Worm (Caenorhabditis elegans) whole organism, L4 larva: ENCODE results near the gene rps-29.

Experiments used
- D1046.2 ChIP-seq: fragments of 200-800 bp; sonication (Bioruptor generic); IDR thresholded peaks from 2 replicates; pipeline ENCODE4 v1.3.6; 2022; ENCODE audit warnings: missing genetic modification characterization, missing compliant biosample characterization
- F10B5.3 ChIP-seq: sonication (generic microtip); optimal IDR thresholded peaks from 2 replicates; lab custom pipeline; 2016; ENCODE audit warnings: mild to moderate bottlenecking, missing genetic modification characterization, missing compliant biosample characterization
- F26F4.8 ChIP-seq: fragments of 200-800 bp; sonication (Bioruptor generic); conservative IDR thresholded peaks from 2 replicates; pipeline ENCODE4 v1.3.6; 2022; ENCODE audit warnings: missing genetic modification characterization, missing compliant biosample characterization
- F49E8.2 ChIP-seq: sonication (generic microtip); optimal IDR thresholded peaks from 2 replicates; lab custom pipeline; 2016; ENCODE audit warnings: missing compliant biosample characterization, mild to moderate bottlenecking, missing genetic modification characterization, borderline replicate concordance
- Y48G9A.11 ChIP-seq: fragments of 200-800 bp; sonication (Bioruptor generic); IDR thresholded peaks from 2 replicates; pipeline ENCODE4 v1.3.6; 2022; ENCODE audit warnings: missing genetic modification reagents, missing genetic modification characterization, missing compliant biosample characterization
- Y5F2A.4 ChIP-seq: fragments of 200-800 bp; sonication (Bioruptor generic); optimal IDR thresholded peaks from 2 replicates; lab custom pipeline; 2018; ENCODE audit warnings: mild to moderate bottlenecking, missing genetic modification characterization, missing compliant biosample characterization
- ZK337.2 ChIP-seq: fragments of 200-800 bp; sonication (Bioruptor generic); IDR thresholded peaks from 2 replicates; pipeline ENCODE4 v1.3.6; 2022; ENCODE audit warnings: missing genetic modification reagents, missing genetic modification characterization, missing compliant biosample characterization
- ZK546.5 ChIP-seq, 2 experiments: sonication (generic microtip); optimal IDR thresholded peaks; 2 replicates each; lab custom pipeline; 2017; ENCODE audit warnings: missing biosample characterization in 2 of 2, missing genetic modification characterization in 2 of 2
- aly-2 ChIP-seq: sonication (generic microtip); optimal IDR thresholded peaks from 2 replicates; lab custom pipeline; 2018; ENCODE audit warnings: missing biosample characterization, missing genetic modification characterization
- ceh-28 ChIP-seq: fragments of 150-350 bp; optimal IDR thresholded peaks from 2 replicates; lab custom pipeline; 2014; ENCODE audit warnings: missing biosample characterization, missing genetic modification reagents, missing genetic modification characterization
- ceh-62 ChIP-seq: sonication (generic microtip); optimal IDR thresholded peaks from 2 replicates; lab custom pipeline; 2017; ENCODE audit warnings: missing biosample characterization, missing genetic modification characterization
- ceh-82 ChIP-seq: sonication (generic microtip); optimal IDR thresholded peaks from 2 replicates; lab custom pipeline; 2017; ENCODE audit warnings: missing biosample characterization, missing genetic modification characterization
- ctbp-1 ChIP-seq: fragments of 200-800 bp; sonication (Bioruptor generic); IDR thresholded peaks from 2 replicates; pipeline ENCODE4 v1.3.6; 2022; ENCODE audit warnings: missing genetic modification reagents, missing genetic modification characterization, missing compliant biosample characterization
- dmd-6 ChIP-seq: fragments of 200-800 bp; sonication (Bioruptor generic); IDR thresholded peaks from 2 replicates; pipeline ENCODE4 v1.3.6; 2022; ENCODE audit warnings: missing genetic modification reagents, missing genetic modification characterization, missing compliant biosample characterization
- fos-1 ChIP-seq: fragments of 150-350 bp; optimal IDR thresholded peaks from 2 replicates; lab custom pipeline; 2014; ENCODE audit warnings: missing biosample characterization, missing genetic modification characterization
- gei-8 ChIP-seq: fragments of 200-800 bp; sonication (Bioruptor generic); optimal IDR thresholded peaks from 2 replicates; lab custom pipeline; 2018; ENCODE audit warnings: mild to moderate bottlenecking, missing genetic modification characterization, missing compliant biosample characterization
- hlh-11 ChIP-seq: fragments of 200-800 bp; sonication (Bioruptor generic); optimal IDR thresholded peaks from 2 replicates; lab custom pipeline; 2018; ENCODE audit warnings: mild to moderate bottlenecking, missing genetic modification characterization, missing compliant biosample characterization
- hlh-30 ChIP-seq: sonication (generic microtip); optimal IDR thresholded peaks from 2 replicates; lab custom pipeline; 2017; ENCODE audit warnings: antibody characterized with exemption, mild to moderate bottlenecking, missing genetic modification characterization, missing compliant biosample characterization; ENCODE audit not compliant: insufficient read depth
- lim-7 ChIP-seq: fragments of 200-800 bp; sonication (Bioruptor generic); IDR thresholded peaks from 2 replicates; pipeline ENCODE4 v1.3.6; 2022; ENCODE audit warnings: missing genetic modification characterization, missing compliant biosample characterization
- lin-1 ChIP-seq: fragments of 200-800 bp; sonication (Bioruptor generic); IDR thresholded peaks from 2 replicates; pipeline ENCODE4 v1.3.6; 2022; ENCODE audit warnings: missing genetic modification reagents, missing genetic modification characterization, missing compliant biosample characterization
- lin-15B ChIP-seq: fragments of 150-350 bp; sonication (generic microtip); optimal IDR thresholded peaks from 3 replicates; lab custom pipeline; 2014; ENCODE audit warnings: missing biosample characterization, missing genetic modification characterization
- lin-29 ChIP-seq: fragments of 200-800 bp; sonication (Bioruptor generic); IDR thresholded peaks from 2 replicates; pipeline ENCODE4 v1.3.6; 2022; ENCODE audit warnings: missing genetic modification reagents, missing genetic modification characterization, missing compliant biosample characterization
- lin-39 ChIP-seq: fragments of 150-350 bp; optimal IDR thresholded peaks from 2 replicates; lab custom pipeline; 2014; ENCODE audit warnings: missing biosample characterization, missing genetic modification reagents, missing genetic modification characterization
- lir-3 ChIP-seq: sonication (generic microtip); optimal IDR thresholded peaks from 2 replicates; lab custom pipeline; 2016; ENCODE audit warnings: mild to moderate bottlenecking, missing genetic modification characterization, missing compliant biosample characterization
- lsy-2 ChIP-seq, 2 experiments: fragments of 150-350 bp in 1 of 2; sonication (generic microtip) in 1 of 2; optimal IDR thresholded peaks; 2 replicates each; lab custom pipeline; 2014 to 2017; ENCODE audit warnings: missing biosample characterization in 2 of 2, missing genetic modification characterization in 2 of 2
- madf-5 ChIP-seq, 2 experiments: fragments of 200-800 bp; sonication (Bioruptor generic); IDR thresholded peaks; 2 replicates each; pipeline ENCODE4 v1.3.6; 2022; ENCODE audit warnings: missing compliant biosample characterization in 2 of 2, missing genetic modification characterization in 2 of 2
- madf-9 ChIP-seq: fragments of 200-800 bp; sonication (Bioruptor generic); conservative IDR thresholded peaks from 2 replicates; pipeline ENCODE4 v1.3.6; 2022; ENCODE audit warnings: missing genetic modification reagents, missing genetic modification characterization, missing compliant biosample characterization
- mdl-1 ChIP-seq, 2 experiments: fragments of 150-350 bp in 1 of 2; sonication (generic microtip) in 1 of 2; optimal IDR thresholded peaks; 2 replicates each; lab custom pipeline; 2014 to 2017; ENCODE audit warnings: missing biosample characterization in 2 of 2, missing genetic modification characterization in 2 of 2
- mdt-29 ChIP-seq: fragments of 200-800 bp; sonication (Bioruptor generic); IDR thresholded peaks from 2 replicates; pipeline ENCODE4 v1.3.6; 2022; ENCODE audit warnings: missing genetic modification reagents, missing genetic modification characterization, missing compliant biosample characterization
- mep-1 ChIP-seq: fragments of 150-350 bp; sonication (generic microtip); optimal IDR thresholded peaks from 3 replicates; lab custom pipeline; 2014; ENCODE audit warnings: missing biosample characterization, missing genetic modification characterization
- nhr-102 ChIP-seq: sonication (generic microtip); optimal IDR thresholded peaks from 2 replicates; lab custom pipeline; 2016; ENCODE audit warnings: mild to moderate bottlenecking, missing genetic modification characterization, moderate library complexity, missing compliant biosample characterization
- nhr-11 ChIP-seq: fragments of 150-350 bp; optimal IDR thresholded peaks from 2 replicates; lab custom pipeline; 2014; ENCODE audit warnings: missing biosample characterization, missing genetic modification characterization
- nhr-111 ChIP-seq: fragments of 200-800 bp; sonication (Bioruptor generic); optimal IDR thresholded peaks from 2 replicates; lab custom pipeline; 2018; ENCODE audit warnings: mild to moderate bottlenecking, missing genetic modification characterization, missing compliant biosample characterization
- nhr-237 ChIP-seq: sonication (generic microtip); optimal IDR thresholded peaks from 2 replicates; lab custom pipeline; 2017; ENCODE audit warnings: missing biosample characterization, missing genetic modification characterization
- nhr-41 ChIP-seq: fragments of 200-800 bp; sonication (Bioruptor generic); IDR thresholded peaks from 2 replicates; pipeline ENCODE4 v1.3.6; 2022; ENCODE audit warnings: missing genetic modification reagents, missing genetic modification characterization, missing compliant biosample characterization
- nhr-42 ChIP-seq: fragments of 200-800 bp; sonication (Bioruptor generic); IDR thresholded peaks from 2 replicates; pipeline ENCODE4 v1.3.6; 2022; ENCODE audit warnings: missing genetic modification characterization, missing compliant biosample characterization
- nhr-6 ChIP-seq: fragments of 150-350 bp; optimal IDR thresholded peaks from 2 replicates; lab custom pipeline; 2014; ENCODE audit warnings: missing biosample characterization, missing genetic modification characterization
- nhr-76 ChIP-seq: fragments of 150-350 bp; optimal IDR thresholded peaks from 2 replicates; lab custom pipeline; 2014; ENCODE audit warnings: missing biosample characterization, missing genetic modification characterization
- pha-4 ChIP-seq, 2 experiments: fragments of 150-350 bp in 1 of 2; fragments of 200-800 bp in 1 of 2; sonication (Bioruptor generic) in 1 of 2; IDR thresholded peaks in 1 of 2; optimal IDR thresholded peaks in 1 of 2; 2 replicates each; pipeline versions ENCODE4 v1.3.6 to Lab custom; 2014 to 2022; ENCODE audit warnings: missing genetic modification characterization in 2 of 2, missing genetic modification reagents in 2 of 2, missing biosample characterization in 1 of 2, missing compliant biosample characterization in 1 of 2
- pqm-1 ChIP-seq: sonication (generic microtip); optimal IDR thresholded peaks from 2 replicates; lab custom pipeline; 2017; ENCODE audit warnings: missing biosample characterization, missing genetic modification characterization
- rbr-2 ChIP-seq: sonication (generic microtip); optimal IDR thresholded peaks from 2 replicates; lab custom pipeline; 2016; ENCODE audit warnings: missing genotype, missing genetic modification characterization, missing compliant biosample characterization
- skn-1 ChIP-seq: fragments of 150-350 bp; optimal IDR thresholded peaks from 2 replicates; lab custom pipeline; 2014; ENCODE audit warnings: missing biosample characterization, missing genetic modification characterization
- spr-1 ChIP-seq: sonication (generic microtip); optimal IDR thresholded peaks from 2 replicates; lab custom pipeline; 2016; ENCODE audit warnings: mild to moderate bottlenecking, missing genetic modification characterization, missing compliant biosample characterization
- spr-3 ChIP-seq: fragments of 200-800 bp; sonication (Bioruptor generic); optimal IDR thresholded peaks from 2 replicates; lab custom pipeline; 2018; ENCODE audit warnings: mild to moderate bottlenecking, missing genetic modification characterization, missing compliant biosample characterization
- unc-62 ChIP-seq, 3 experiments: fragments of 150-350 bp in 1 of 3; sonication (generic microtip); optimal IDR thresholded peaks in 2 of 3; peaks in 1 of 3; 1 replicate in 1 of 3; 2 replicates in 2 of 3; lab custom pipeline; 2014 to 2017; ENCODE audit warnings: missing biosample characterization in 3 of 3, missing genetic modification characterization in 3 of 3, missing genetic modification reagents in 3 of 3, missing genotype in 1 of 3
- ztf-11 ChIP-seq: fragments of 150-350 bp; optimal IDR thresholded peaks from 2 replicates; lab custom pipeline; 2014; ENCODE audit warnings: missing biosample characterization, missing genetic modification characterization
- ztf-7 ChIP-seq: fragments of 150-350 bp; optimal IDR thresholded peaks from 2 replicates; lab custom pipeline; 2014; ENCODE audit warnings: missing biosample characterization, missing genetic modification characterization

rps-29 gene

DNA sequence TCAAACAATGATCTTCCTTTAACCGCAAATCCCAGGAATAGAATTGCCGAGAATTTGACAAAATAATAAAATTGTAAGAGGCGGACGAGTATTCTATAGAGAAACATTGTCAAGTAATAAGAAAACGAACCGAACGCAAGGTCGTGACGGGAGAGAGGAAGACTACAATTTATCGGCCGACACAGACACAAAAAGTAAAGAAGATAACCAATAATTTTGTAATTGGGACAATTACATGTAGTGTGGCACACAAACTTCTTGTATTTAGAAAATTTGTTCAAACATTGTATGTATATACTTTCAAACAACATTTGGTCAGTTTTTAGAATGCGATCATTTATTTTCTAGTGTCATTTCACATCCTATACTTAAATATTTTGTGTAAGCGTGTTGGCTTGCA is 37.9 kb downstream of the rps-29 start, which contains the start of gene ceeh-1 (continued):
- TF ChIP-seq aly-2, result no peak
- TF ChIP-seq spr-1 (tag; lab: Kevin White, UChicago), result no peak
- no peak for TF ChIP-seq ztf-7 (tag; lab: Kevin White, UChicago)
- TF ChIP-seq unc-62 (GFP tag; optimal IDR thresholded peaks at IDR 0.05 in 1 of 2; lab: Kevin White, UChicago), result peak in 1 of 2 experiments; percentile 15
- TF ChIP-seq unc-62 (tag; optimal IDR thresholded peaks at IDR 0.05; lab: Kevin White, UChicago), result no peak
- TF ChIP-seq nhr-11 (tag; lab: Kevin White, UChicago), result no peak
- TF ChIP-seq nhr-41 (GFP tag; lab: Robert Waterston, UW), result no peak

DNA sequence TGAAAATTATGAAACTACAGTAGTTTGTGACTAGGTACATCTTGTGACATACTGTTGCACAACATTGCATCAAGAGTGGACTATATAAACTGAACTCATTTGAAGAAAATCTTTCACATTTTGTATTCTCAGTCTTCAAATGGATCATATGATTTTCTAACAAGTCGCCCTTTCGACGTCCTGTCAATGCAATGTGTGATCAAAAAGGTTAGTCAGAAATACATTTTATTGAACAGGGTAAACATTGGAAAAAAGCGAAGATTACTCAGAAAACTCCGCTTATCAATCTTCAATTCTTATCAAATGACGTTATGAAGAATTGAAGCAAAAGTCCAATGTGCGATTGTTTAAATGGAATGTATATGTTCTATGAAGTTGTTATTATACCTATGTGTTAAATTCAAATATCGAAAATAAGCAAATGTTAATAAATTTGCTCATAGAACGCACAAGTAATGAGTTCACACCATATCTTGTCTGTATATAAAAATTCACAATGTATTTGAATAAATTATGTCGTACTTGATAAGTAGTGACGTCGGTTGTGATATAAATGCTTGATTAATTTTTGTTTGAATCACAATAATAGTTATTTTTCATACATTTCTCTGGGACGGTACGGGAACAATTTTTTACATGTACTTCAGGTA is 38.9 kb downstream of the rps-29 start, which contains the start of gene zip-2:
zip-2 (plus strand) TSS at position 128 of the 650 bp plus-strand sequence.
- peak; percentile 90 for TF ChIP-seq dmd-6 (GFP tag; lab: Robert Waterston, UW)
- no peak for TF ChIP-seq D1046.2 (GFP tag; lab: Robert Waterston, UW)
- no peak for TF ChIP-seq nhr-111 (GFP tag; lab: Kevin White, UChicago)
- no peak for TF ChIP-seq lim-7 (GFP tag; lab: Robert Waterston, UW)
- TF ChIP-seq unc-62 (GFP tag; optimal IDR thresholded peaks at IDR 0.05 in 1 of 2; lab: Kevin White, UChicago), result peak in 1 of 2 experiments; percentile 79
- no peak for TF ChIP-seq unc-62 (tag; optimal IDR thresholded peaks at IDR 0.05; lab: Kevin White, UChicago)
- no peak for TF ChIP-seq Y5F2A.4 (GFP tag; lab: Kevin White, UChicago)
- TF ChIP-seq nhr-102 (tag; lab: Kevin White, UChicago), result peak; percentile 29
- no peak for TF ChIP-seq nhr-42 (GFP tag; lab: Robert Waterston, UW)
- TF ChIP-seq mdt-29 (GFP tag; lab: Robert Waterston, UW), result no peak
- TF ChIP-seq madf-5 (GFP tag; IDR thresholded peaks at IDR 0.05; lab: Robert Waterston, UW), result no peak
- TF ChIP-seq mep-1 (tag; lab: Kevin White, UChicago), result peak; percentile 68
- peak; percentile 74 for TF ChIP-seq hlh-30
- TF ChIP-seq skn-1, result no peak
- TF ChIP-seq ceh-62, result no peak
- TF ChIP-seq madf-9 (GFP tag; lab: Robert Waterston, UW), result no peak
- no peak for TF ChIP-seq ZK337.2
- TF ChIP-seq nhr-6 (tag; lab: Kevin White, UChicago), result peak; percentile 83
- TF ChIP-seq lin-1, result peak; percentile 72; the same call in 1 of the 2 replicates
- no peak for TF ChIP-seq gei-8
- TF ChIP-seq F26F4.8 (GFP tag; lab: Robert Waterston, UW), result no peak
- no peak for TF ChIP-seq pha-4 (GFP tag; IDR thresholded peaks at IDR 0.05; lab: Robert Waterston, UW)
- TF ChIP-seq pha-4 (tag; optimal IDR thresholded peaks at IDR 0.05; lab: Kevin White, UChicago), result peak; percentile 25
- no peak for TF ChIP-seq lin-15B (tag; lab: Kevin White, UChicago)
- TF ChIP-seq spr-3 (GFP tag; lab: Kevin White, UChicago), result no peak
- no peak for TF ChIP-seq lin-29 (GFP tag; lab: Robert Waterston, UW)
- no peak for TF ChIP-seq ctbp-1 (GFP tag; lab: Robert Waterston, UW)
- no peak for TF ChIP-seq lir-3 (tag; lab: Kevin White, UChicago)
- no peak for TF ChIP-seq ceh-82 (tag; lab: Kevin White, UChicago)
- peak; percentile 89 for TF ChIP-seq hlh-11
- TF ChIP-seq rbr-2, result no peak
- TF ChIP-seq lsy-2 (tag; optimal IDR thresholded peaks at IDR 0.05; lab: Kevin White, UChicago), result peak in 1 of 2 experiments; percentile 58
- TF ChIP-seq nhr-237 (tag; lab: Kevin White, UChicago), result no peak
- no peak for TF ChIP-seq ZK546.5 (tag; optimal IDR thresholded peaks at IDR 0.05; lab: Kevin White, UChicago)
- TF ChIP-seq nhr-41 (GFP tag; lab: Robert Waterston, UW), result no peak
- no peak for TF ChIP-seq ztf-11
- no peak for TF ChIP-seq ceh-28
- TF ChIP-seq Y48G9A.11, result no peak
- TF ChIP-seq mdl-1 (tag; optimal IDR thresholded peaks at IDR 0.05; lab: Kevin White, UChicago), result no peak
- TF ChIP-seq lin-39 (tag; lab: Kevin White, UChicago), result no peak
- no peak for TF ChIP-seq nhr-76 (tag; lab: Kevin White, UChicago)
- TF ChIP-seq nhr-11 (tag; lab: Kevin White, UChicago), result peak; percentile 33
- TF ChIP-seq pqm-1, result peak; percentile 84
- TF ChIP-seq F10B5.3, result no peak
- no peak for TF ChIP-seq F49E8.2 (tag; lab: Kevin White, UChicago)
- TF ChIP-seq aly-2, result no peak
- no peak for TF ChIP-seq fos-1 (tag; lab: Kevin White, UChicago)
